Worm (Caenorhabditis elegans) whole organism, L4/young adult: ENCODE results near the gene scl-2.

ENCODE experiments used
- dao-5 ChIP-seq: sonication (generic microtip); optimal IDR thresholded peaks from 2 replicates; lab custom pipeline; 2016; ENCODE audit warnings: missing genotype, missing genetic modification characterization, moderate library complexity, missing compliant biosample characterization
- him-1 ChIP-seq: sonication (generic microtip); optimal IDR thresholded peaks from 2 replicates; lab custom pipeline; 2016; ENCODE audit warnings: missing genotype, missing genetic modification reagents, missing genetic modification characterization, missing compliant biosample characterization

DNA sequence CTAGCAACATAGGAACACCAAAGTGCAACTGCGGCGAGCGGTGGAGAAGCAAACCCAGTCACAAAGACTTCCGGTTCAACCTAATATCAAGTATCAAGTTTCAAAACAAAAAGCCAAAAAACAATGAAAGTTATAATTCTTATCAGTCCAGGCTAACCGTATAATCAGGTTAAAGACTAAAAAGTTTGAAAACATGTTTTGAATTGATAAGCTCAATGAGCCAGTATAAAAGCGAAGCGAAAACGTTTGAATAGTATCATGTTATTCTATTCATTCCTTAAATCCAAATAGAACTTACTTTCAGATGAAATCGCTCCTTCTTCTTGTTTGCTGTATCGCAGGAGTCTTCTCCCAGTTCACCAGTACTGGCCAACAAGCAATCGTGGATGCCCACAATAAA, 6.4 kb upstream of the scl-2 start, which contains the start of gene scl-11:
- no peak for TF ChIP-seq him-1 (tag; lab: Kevin White, UChicago)
- no peak for TF ChIP-seq dao-5 (tag; lab: Kevin White, UChicago)
